Fruit fly (Drosophila melanogaster) whole organism, embryonic: ENCODE measurements around the gene ninaC.

Experiments used
- ATbp ChIP-seq: fragments of 200-800 bp; sonication (Bioruptor generic); optimal IDR thresholded peaks from 2 replicates; lab custom pipeline; 2017; ENCODE audit warnings: missing biosample characterization, mild to moderate bottlenecking, missing genetic modification characterization, missing genetic modification reagents
- Bgb ChIP-seq: fragments of 200-800 bp; sonication (Bioruptor generic); IDR thresholded peaks from 2 replicates; pipeline ENCODE4 v1.3.6; 2022; ENCODE audit warnings: missing biosample characterization, missing genetic modification characterization; ENCODE audit not compliant: partially characterized antibody
- Bteb2 ChIP-seq: fragments of 200-800 bp; sonication (Bioruptor generic); optimal IDR thresholded peaks from 2 replicates; lab custom pipeline; 2016; ENCODE audit warnings: missing biosample characterization, missing genetic modification characterization
- CG10274 ChIP-seq: fragments of 200-800 bp; sonication (Bioruptor generic); optimal IDR thresholded peaks from 3 replicates; lab custom pipeline; 2017; ENCODE audit warnings: missing biosample characterization, mild to moderate bottlenecking, missing genetic modification characterization
- CG12219 ChIP-seq: fragments of 200-800 bp; sonication (Bioruptor generic); optimal IDR thresholded peaks from 3 replicates; lab custom pipeline; 2018; ENCODE audit warnings: missing biosample characterization, mild to moderate bottlenecking, missing genetic modification characterization
- CG1233 ChIP-seq: fragments of 200-800 bp; sonication (Bioruptor generic); optimal IDR thresholded peaks from 4 replicates; lab custom pipeline; 2018; ENCODE audit warnings: missing biosample characterization, mild to moderate bottlenecking, missing genetic modification characterization
- CG14050 ChIP-seq: fragments of 200-800 bp; sonication (Bioruptor generic); IDR thresholded peaks from 3 replicates; pipeline ENCODE4 v1.3.6; 2022; ENCODE audit warnings: missing biosample characterization, missing genetic modification characterization
- CG1603 ChIP-seq: fragments of 200-800 bp; sonication (Bioruptor generic); optimal IDR thresholded peaks from 2 replicates; lab custom pipeline; 2019; ENCODE audit warnings: missing biosample characterization, mild to moderate bottlenecking, missing genetic modification characterization, moderate library complexity
- CG2199 ChIP-seq: fragments of 200-800 bp; sonication (Bioruptor generic); IDR thresholded peaks from 3 replicates; pipeline ENCODE4 v1.3.6; 2022; ENCODE audit warnings: missing biosample characterization, missing genetic modification characterization
- CG33213 ChIP-seq: fragments of 200-800 bp; sonication (Bioruptor generic); optimal IDR thresholded peaks from 3 replicates; lab custom pipeline; 2016; ENCODE audit warnings: missing biosample characterization, missing genetic modification characterization
- CG3407 ChIP-seq: fragments of 200-800 bp; sonication (Bioruptor generic); optimal IDR thresholded peaks from 2 replicates; lab custom pipeline; 2018; ENCODE audit warnings: missing biosample characterization, mild to moderate bottlenecking, missing genetic modification characterization
- CG4328 ChIP-seq: fragments of 200-800 bp; sonication (Bioruptor generic); optimal IDR thresholded peaks from 3 replicates; lab custom pipeline; 2017; ENCODE audit warnings: missing biosample characterization, missing genetic modification reagents, missing genetic modification characterization
- CG4617 ChIP-seq: fragments of 200-800 bp; sonication (Bioruptor generic); optimal IDR thresholded peaks from 3 replicates; lab custom pipeline; 2016; ENCODE audit warnings: missing biosample characterization, missing genetic modification characterization, borderline replicate concordance
- CG6813 ChIP-seq: fragments of 200-800 bp; sonication (Bioruptor generic); optimal IDR thresholded peaks from 2 replicates; lab custom pipeline; 2017; ENCODE audit warnings: missing biosample characterization, missing genetic modification characterization, mild to moderate bottlenecking, moderate library complexity, missing genetic modification reagents
- CG8290 ChIP-seq, 3 experiments: fragments of 200-800 bp; sonication (Bioruptor generic); optimal IDR thresholded peaks; 2 replicates each; lab custom pipeline; 2016 to 2019; ENCODE audit warnings: missing biosample characterization in 3 of 3, missing genetic modification characterization in 3 of 3, mild to moderate bottlenecking in 2 of 3, moderate library complexity in 1 of 3
- CG8359 ChIP-seq: fragments of 200-800 bp; sonication (Bioruptor generic); optimal IDR thresholded peaks from 2 replicates; lab custom pipeline; 2017; ENCODE audit warnings: missing biosample characterization, mild to moderate bottlenecking, missing genetic modification characterization, borderline replicate concordance
- CG8478 ChIP-seq: fragments of >200 bp; optimal IDR thresholded peaks from 2 replicates; lab custom pipeline; 2018
- CrebB ChIP-seq: fragments of 200-800 bp; sonication (Bioruptor generic); optimal IDR thresholded peaks from 3 replicates; lab custom pipeline; 2018; ENCODE audit warnings: missing biosample characterization, mild to moderate bottlenecking, missing genetic modification characterization
- Dp ChIP-seq: fragments of 200-800 bp; sonication (Bioruptor generic); optimal IDR thresholded peaks from 2 replicates; lab custom pipeline; 2018; ENCODE audit warnings: missing biosample characterization, mild to moderate bottlenecking, missing genetic modification characterization, moderate library complexity
- Ets97D ChIP-seq: fragments of 200-800 bp; sonication (Bioruptor generic); optimal IDR thresholded peaks from 3 replicates; lab custom pipeline; 2016; ENCODE audit warnings: missing biosample characterization, missing genetic modification characterization
- HHEX ChIP-seq: fragments of 200-800 bp; sonication (Bioruptor generic); optimal IDR thresholded peaks from 3 replicates; lab custom pipeline; 2017; ENCODE audit warnings: missing biosample characterization, mild to moderate bottlenecking, missing genetic modification characterization, missing genetic modification reagents
- Hand ChIP-seq: fragments of 200-800 bp; sonication (Bioruptor generic); optimal IDR thresholded peaks from 2 replicates; lab custom pipeline; 2017; ENCODE audit warnings: mild to moderate bottlenecking, missing biosample characterization, missing genetic modification reagents, missing genetic modification characterization
- HmgZ ChIP-seq: fragments of 200-800 bp; sonication (Bioruptor generic); optimal IDR thresholded peaks from 2 replicates; lab custom pipeline; 2018; ENCODE audit warnings: missing biosample characterization, mild to moderate bottlenecking, missing genetic modification characterization
- Hmx ChIP-seq: fragments of 200-800 bp; sonication (Bioruptor generic); optimal IDR thresholded peaks from 2 replicates; lab custom pipeline; 2016; ENCODE audit warnings: missing biosample characterization, missing genetic modification characterization
- Kr ChIP-seq: fragments of 200-800 bp; sonication (Bioruptor generic); optimal IDR thresholded peaks from 2 replicates; lab custom pipeline; 2017; ENCODE audit warnings: missing biosample characterization, mild to moderate bottlenecking, missing genetic modification characterization
- Oaz ChIP-seq: fragments of 200-800 bp; sonication (Bioruptor generic); IDR thresholded peaks from 2 replicates; pipeline ENCODE4 v1.3.6; 2022; ENCODE audit warnings: missing biosample characterization, missing genetic modification characterization
- Rfx ChIP-seq: fragments of 200-800 bp; sonication (Bioruptor generic); IDR thresholded peaks from 2 replicates; pipeline ENCODE4 v1.3.6; 2022; ENCODE audit warnings: missing biosample characterization, missing genetic modification characterization
- ash1 ChIP-seq: fragments of 200-800 bp; sonication (Bioruptor generic); optimal IDR thresholded peaks from 2 replicates; lab custom pipeline; 2018; ENCODE audit warnings: missing biosample characterization, mild to moderate bottlenecking, missing genetic modification characterization
- bbx ChIP-seq: fragments of 200-800 bp; sonication (Bioruptor generic); IDR thresholded peaks from 2 replicates; pipeline ENCODE4 v1.3.6; 2022; ENCODE audit warnings: missing biosample characterization, missing genetic modification characterization; ENCODE audit not compliant: partially characterized antibody
- bigmax ChIP-seq: fragments of 200-800 bp; sonication (Bioruptor generic); optimal IDR thresholded peaks from 2 replicates; lab custom pipeline; 2018; ENCODE audit warnings: missing biosample characterization, mild to moderate bottlenecking, missing genetic modification characterization
- chif ChIP-seq, 2 experiments: fragments of 200-800 bp; sonication (Bioruptor generic); optimal IDR thresholded peaks; 3 replicates each; lab custom pipeline; 2016; ENCODE audit warnings: missing biosample characterization in 2 of 2, missing genetic modification characterization in 2 of 2
- exex ChIP-seq: fragments of 200-800 bp; sonication (Bioruptor generic); optimal IDR thresholded peaks from 4 replicates; lab custom pipeline; 2018; ENCODE audit warnings: missing biosample characterization, mild to moderate bottlenecking, missing genetic modification characterization, moderate library complexity
- gcm ChIP-seq: fragments of 200-800 bp; sonication (Bioruptor generic); optimal IDR thresholded peaks from 2 replicates; lab custom pipeline; 2019; ENCODE audit warnings: missing biosample characterization, mild to moderate bottlenecking, missing genetic modification characterization, moderate library complexity
- hkb ChIP-seq, 2 experiments: fragments of 200-800 bp in 1 of 2; fragments of >200 bp in 1 of 2; sonication (Bioruptor generic) in 1 of 2; IDR thresholded peaks in 1 of 2; optimal IDR thresholded peaks in 1 of 2; 2 replicates each; pipeline versions ENCODE4 v1.3.6 to Lab custom; 2017 to 2022; ENCODE audit warnings: missing biosample characterization in 1 of 2, missing genetic modification characterization in 1 of 2
- jigr1 ChIP-seq: fragments of 200-800 bp; sonication (Bioruptor generic); IDR thresholded peaks from 3 replicates; pipeline ENCODE4 v1.3.6; 2022; ENCODE audit warnings: missing biosample characterization, missing genetic modification characterization
- kah ChIP-seq: fragments of 200-800 bp; sonication (Bioruptor generic); optimal IDR thresholded peaks from 2 replicates; lab custom pipeline; 2018; ENCODE audit warnings: missing biosample characterization, mild to moderate bottlenecking, missing genetic modification characterization
- lmd ChIP-seq: fragments of 200-800 bp; sonication (Bioruptor generic); IDR thresholded peaks from 2 replicates; pipeline ENCODE4 v1.3.6; 2022; ENCODE audit warnings: missing biosample characterization, missing genetic modification characterization
- mirr ChIP-seq: fragments of 200-800 bp; sonication (Bioruptor generic); optimal IDR thresholded peaks from 3 replicates; lab custom pipeline; 2018; ENCODE audit warnings: missing biosample characterization, mild to moderate bottlenecking, missing genetic modification characterization
- nmo ChIP-seq: fragments of 200-800 bp; sonication (Bioruptor generic); optimal IDR thresholded peaks from 2 replicates; lab custom pipeline; 2018; ENCODE audit warnings: missing biosample characterization, mild to moderate bottlenecking, missing genetic modification characterization, moderate library complexity
- phol ChIP-seq: fragments of 200-800 bp; sonication (Bioruptor generic); optimal IDR thresholded peaks from 3 replicates; lab custom pipeline; 2018; ENCODE audit warnings: missing biosample characterization, mild to moderate bottlenecking, missing genetic modification characterization, moderate library complexity
- slou ChIP-seq: fragments of 200-800 bp; sonication (Bioruptor generic); optimal IDR thresholded peaks from 3 replicates; lab custom pipeline; 2016; ENCODE audit warnings: missing biosample characterization, missing genetic modification characterization
- stc ChIP-seq: fragments of 200-800 bp; sonication (Bioruptor generic); IDR thresholded peaks from 2 replicates; pipeline ENCODE4 v1.3.6; 2022; ENCODE audit warnings: missing biosample characterization, missing genetic modification characterization
- stwl ChIP-seq: fragments of 200-800 bp; sonication (Bioruptor generic); optimal IDR thresholded peaks from 3 replicates; lab custom pipeline; 2018; ENCODE audit warnings: missing biosample characterization, mild to moderate bottlenecking, missing genetic modification characterization, moderate library complexity
- tgo ChIP-seq: fragments of 200-800 bp; sonication (Bioruptor generic); IDR thresholded peaks from 3 replicates; pipeline ENCODE4 v1.3.6; 2022; ENCODE audit warnings: missing biosample characterization, missing genetic modification characterization
- unc-4 ChIP-seq: fragments of 200-800 bp; sonication (Bioruptor generic); IDR thresholded peaks from 2 replicates; pipeline ENCODE4 v1.3.6; 2022; ENCODE audit warnings: missing biosample characterization, missing genetic modification characterization; ENCODE audit not compliant: partially characterized antibody
- zen ChIP-seq: fragments of 200-800 bp; sonication (Bioruptor generic); optimal IDR thresholded peaks from 3 replicates; lab custom pipeline; 2018; ENCODE audit warnings: missing biosample characterization, mild to moderate bottlenecking, missing genetic modification characterization, moderate library complexity
- zfh1 ChIP-seq: fragments of 200-800 bp; sonication (Bioruptor generic); IDR thresholded peaks from 3 replicates; pipeline ENCODE4 v1.3.6; 2022; ENCODE audit warnings: missing biosample characterization, missing genetic modification characterization

ninaC gene

dm6 chr2L:7333184-7334025 is 44.1 kb upstream of the ninaC start, which contains the start of gene Wnt6 (continued):
- TF ChIP-seq Oaz (GFP tag; lab: Robert Waterston, UW) = 0 out of 2 replicates have a peak, but pooled peaks have one; percentile 32
- TF ChIP-seq kah (GFP tag; lab: Kevin White, UChicago) = no peak
- no peak; the same call in 2 of the 3 replicates for TF ChIP-seq jigr1 (GFP tag; lab: Robert Waterston, UW)
- no peak for TF ChIP-seq Dp (GFP tag; lab: Kevin White, UChicago)
- TF ChIP-seq zen (tag; lab: Kevin White, UChicago) = no peak
- TF ChIP-seq CG4617 (GFP tag; lab: Kevin White, UChicago) = no peak
- no peak for TF ChIP-seq CG6813 (GFP tag; lab: Kevin White, UChicago)
- TF ChIP-seq CG10274 (GFP tag; lab: Kevin White, UChicago) = no peak
- TF ChIP-seq CG12219 (GFP tag; lab: Kevin White, UChicago) = peak; percentile 53
- no peak; the same call in 2 of the 3 replicates for TF ChIP-seq CG14050 (GFP tag; lab: Robert Waterston, UW)
- no peak for TF ChIP-seq CG8478 (lab: Kevin White, UChicago)
- TF ChIP-seq zfh1 (GFP tag; lab: Robert Waterston, UW) = peak; percentile 55; the same call in 1 of the 3 replicates
- TF ChIP-seq ash1 (GFP tag; lab: Kevin White, UChicago) = no peak
- peak; percentile 19 for TF ChIP-seq CG1233 (GFP tag; lab: Kevin White, UChicago)
- no peak for TF ChIP-seq unc-4 (GFP tag; lab: Robert Waterston, UW)
- peak; percentile 47 for TF ChIP-seq CG3407
- peak; percentile 33 for TF ChIP-seq HHEX
- TF ChIP-seq CG1603 (tag; lab: Kevin White, UChicago) = no peak
- TF ChIP-seq bigmax (GFP tag; lab: Kevin White, UChicago) = no peak
- peak; percentile 36 for TF ChIP-seq ATbp (GFP tag; lab: Kevin White, UChicago)
- TF ChIP-seq slou = no peak
- TF ChIP-seq hkb (optimal IDR thresholded peaks at IDR 0.05; lab: Kevin White, UChicago) = no peak
- peak; percentile 33 for TF ChIP-seq hkb (GFP tag; IDR thresholded peaks at IDR 0.05; lab: Robert Waterston, UW)
- TF ChIP-seq CG2199 (GFP tag; lab: Robert Waterston, UW) = peak; percentile 19; the same call in 1 of the 3 replicates
- TF ChIP-seq CG8290 (GFP tag; optimal IDR thresholded peaks at IDR 0.05; lab: Kevin White, UChicago) = no peak
- peak in 1 of 2 experiments; percentile 21 for TF ChIP-seq CG8290 (tag; optimal IDR thresholded peaks at IDR 0.05; lab: Kevin White, UChicago)
- TF ChIP-seq stwl (tag; lab: Kevin White, UChicago) = no peak
- no peak for TF ChIP-seq CrebB (tag; lab: Kevin White, UChicago)
- TF ChIP-seq nmo = peak; percentile 65
- TF ChIP-seq mirr (GFP tag; lab: Kevin White, UChicago) = no peak
- peak; percentile 75 for TF ChIP-seq gcm (GFP tag; lab: Kevin White, UChicago)
- TF ChIP-seq HmgZ = no peak
- TF ChIP-seq Hand (GFP tag; lab: Kevin White, UChicago) = peak; percentile 31
- TF ChIP-seq tgo (GFP tag; lab: Robert Waterston, UW) = peak; percentile 47; the same call in 2 of the 3 replicates
- TF ChIP-seq Kr = no peak
- TF ChIP-seq CG33213 (GFP tag; lab: Kevin White, UChicago) = no peak
- TF ChIP-seq CG4328 (GFP tag; lab: Kevin White, UChicago) = no peak
- peak; percentile 29 to 68 for TF ChIP-seq chif (GFP tag; optimal IDR thresholded peaks at IDR 0.05; lab: Kevin White, UChicago)
- no peak for TF ChIP-seq CG8359 (GFP tag; lab: Kevin White, UChicago)
- peak; percentile 67 for TF ChIP-seq Rfx (GFP tag; lab: Robert Waterston, UW)
- peak; percentile 58 for TF ChIP-seq stc (GFP tag; lab: Robert Waterston, UW)
- no peak for TF ChIP-seq Ets97D (GFP tag; lab: Kevin White, UChicago)
- no peak for TF ChIP-seq Bteb2 (GFP tag; lab: Kevin White, UChicago)
- TF ChIP-seq phol (tag; lab: Kevin White, UChicago) = peak; percentile 42
- no peak for TF ChIP-seq Bgb (GFP tag; lab: Robert Waterston, UW)
- peak; percentile 73 for TF ChIP-seq lmd
- no peak for TF ChIP-seq Hmx (GFP tag; lab: Kevin White, UChicago)
- no peak for TF ChIP-seq exex (tag; lab: Kevin White, UChicago)
- TF ChIP-seq bbx (GFP tag; lab: Robert Waterston, UW) = no peak
